Fruit fly (Drosophila melanogaster) whole organism, embryonic: ENCODE results near the gene AhcyL1.

Experiments used
- Bteb2 ChIP-seq: fragments of 200-800 bp; sonication (Bioruptor generic); optimal IDR thresholded peaks from 2 replicates; lab custom pipeline; 2016; ENCODE audit warnings: missing biosample characterization, missing genetic modification characterization
- CG11456 ChIP-seq: fragments of 200-800 bp; sonication (Bioruptor generic); IDR thresholded peaks from 3 replicates; pipeline ENCODE4 v1.3.6; 2022; ENCODE audit warnings: missing biosample characterization, missing genetic modification characterization
- CG12071 ChIP-seq: fragments of 200-800 bp; sonication (Bioruptor generic); optimal IDR thresholded peaks from 3 replicates; lab custom pipeline; 2018; ENCODE audit warnings: missing biosample characterization, mild to moderate bottlenecking, missing genetic modification characterization
- CG1233 ChIP-seq: fragments of 200-800 bp; sonication (Bioruptor generic); optimal IDR thresholded peaks from 4 replicates; lab custom pipeline; 2018; ENCODE audit warnings: missing biosample characterization, mild to moderate bottlenecking, missing genetic modification characterization
- CG14014 ChIP-seq: fragments of 200-800 bp; sonication (Bioruptor generic); IDR thresholded peaks from 2 replicates; pipeline ENCODE4 v1.3.6; 2022; ENCODE audit warnings: missing biosample characterization, missing genetic modification characterization
- CG17359 ChIP-seq: fragments of 200-800 bp; sonication (Bioruptor generic); optimal IDR thresholded peaks from 3 replicates; lab custom pipeline; 2018; ENCODE audit warnings: missing biosample characterization, mild to moderate bottlenecking, missing genetic modification characterization, moderate library complexity
- CG17361 ChIP-seq: fragments of 200-800 bp; sonication (Bioruptor generic); IDR thresholded peaks from 3 replicates; pipeline ENCODE4 v1.3.6; 2022; ENCODE audit warnings: missing biosample characterization, missing genetic modification characterization
- CG17385 ChIP-seq: fragments of 200-800 bp; sonication (Bioruptor generic); optimal IDR thresholded peaks from 3 replicates; lab custom pipeline; 2018; ENCODE audit warnings: missing biosample characterization, mild to moderate bottlenecking, missing genetic modification characterization
- CG18599 ChIP-seq: fragments of 200-800 bp; sonication (Bioruptor generic); optimal IDR thresholded peaks from 3 replicates; lab custom pipeline; 2017; ENCODE audit warnings: missing biosample characterization, missing genetic modification characterization, mild to moderate bottlenecking, moderate library complexity, missing genetic modification reagents
- CG2202 ChIP-seq: fragments of 200-800 bp; sonication (Bioruptor generic); optimal IDR thresholded peaks from 2 replicates; lab custom pipeline; 2018; ENCODE audit warnings: missing biosample characterization, mild to moderate bottlenecking, missing genetic modification characterization
- CG2875 ChIP-seq: fragments of 200-800 bp; sonication (Bioruptor generic); optimal IDR thresholded peaks from 2 replicates; lab custom pipeline; 2017; ENCODE audit warnings: missing biosample characterization, mild to moderate bottlenecking, missing genetic modification characterization, missing genetic modification reagents
- CG30020 ChIP-seq: fragments of 200-800 bp; optimal IDR thresholded peaks from 2 replicates; lab custom pipeline; 2019; ENCODE audit warnings: missing biosample characterization, mild to moderate bottlenecking, missing genetic modification characterization, moderate library complexity
- CG33213 ChIP-seq: fragments of 200-800 bp; sonication (Bioruptor generic); optimal IDR thresholded peaks from 3 replicates; lab custom pipeline; 2016; ENCODE audit warnings: missing biosample characterization, missing genetic modification characterization
- CG34422 ChIP-seq: fragments of 200-800 bp; sonication (Bioruptor generic); IDR thresholded peaks from 3 replicates; pipeline ENCODE4 v1.3.6; 2022; ENCODE audit warnings: missing biosample characterization, missing genetic modification characterization
- CG4617 ChIP-seq: fragments of 200-800 bp; sonication (Bioruptor generic); optimal IDR thresholded peaks from 3 replicates; lab custom pipeline; 2016; ENCODE audit warnings: missing biosample characterization, missing genetic modification characterization, borderline replicate concordance
- CG6175 ChIP-seq: fragments of 200-800 bp; sonication (Bioruptor generic); IDR thresholded peaks from 3 replicates; pipeline ENCODE4 v1.3.6; 2022; ENCODE audit warnings: missing biosample characterization, missing genetic modification characterization
- CG8281 ChIP-seq: fragments of 200-800 bp; sonication (Bioruptor generic); optimal IDR thresholded peaks from 2 replicates; lab custom pipeline; 2018; ENCODE audit warnings: missing biosample characterization, mild to moderate bottlenecking, missing genetic modification characterization, moderate library complexity
- CG8944 ChIP-seq: fragments of 200-800 bp; sonication (Bioruptor generic); optimal IDR thresholded peaks from 3 replicates; lab custom pipeline; 2016; ENCODE audit warnings: missing biosample characterization, missing genetic modification characterization
- CG9609 ChIP-seq: fragments of 200-800 bp; sonication (Bioruptor generic); optimal IDR thresholded peaks from 3 replicates; lab custom pipeline; 2016; ENCODE audit warnings: missing biosample characterization, missing genetic modification characterization
- Dbx ChIP-seq: fragments of 200-800 bp; sonication (Bioruptor generic); IDR thresholded peaks from 3 replicates; pipeline ENCODE4 v1.3.6; 2022; ENCODE audit warnings: missing biosample characterization, missing genetic modification characterization
- Fer1 ChIP-seq: fragments of 200-800 bp; sonication (Bioruptor generic); optimal IDR thresholded peaks from 2 replicates; lab custom pipeline; 2017; ENCODE audit warnings: missing biosample characterization, mild to moderate bottlenecking, missing genetic modification characterization
- H15 ChIP-seq: fragments of 200-800 bp; sonication (Bioruptor generic); IDR thresholded peaks from 3 replicates; pipeline ENCODE4 v1.3.6; 2022; ENCODE audit warnings: missing biosample characterization, missing genetic modification characterization
- HLH54F ChIP-seq: fragments of 200-800 bp; sonication (Bioruptor generic); optimal IDR thresholded peaks from 3 replicates; lab custom pipeline; 2016; ENCODE audit warnings: missing biosample characterization, missing genetic modification characterization
- Hsf ChIP-seq: fragments of 200-800 bp; sonication (Bioruptor generic); optimal IDR thresholded peaks from 3 replicates; lab custom pipeline; 2016; ENCODE audit warnings: missing biosample characterization, missing genetic modification characterization
- Oaz ChIP-seq: fragments of 200-800 bp; sonication (Bioruptor generic); IDR thresholded peaks from 2 replicates; pipeline ENCODE4 v1.3.6; 2022; ENCODE audit warnings: missing biosample characterization, missing genetic modification characterization
- Optix ChIP-seq: fragments of 200-800 bp; sonication (Bioruptor generic); IDR thresholded peaks from 3 replicates; pipeline ENCODE4 v1.3.6; 2022; ENCODE audit warnings: missing biosample characterization, missing genetic modification characterization
- Poxn ChIP-seq: fragments of 200-800 bp; sonication (Bioruptor generic); IDR thresholded peaks from 2 replicates; pipeline ENCODE4 v1.3.6; 2022; ENCODE audit warnings: missing biosample characterization, missing genetic modification characterization
- Ravus ChIP-seq: fragments of 200-800 bp; sonication (Bioruptor generic); IDR thresholded peaks from 2 replicates; pipeline ENCODE4 v1.3.6; 2022; ENCODE audit warnings: missing biosample characterization, missing genetic modification characterization
- Side ChIP-seq: fragments of 200-800 bp; sonication (Bioruptor generic); optimal IDR thresholded peaks from 2 replicates; lab custom pipeline; 2016; ENCODE audit warnings: missing biosample characterization, missing genetic modification characterization
- Ssrp ChIP-seq: fragments of 200-800 bp; sonication (Bioruptor generic); optimal IDR thresholded peaks from 2 replicates; lab custom pipeline; 2018; ENCODE audit warnings: missing biosample characterization, mild to moderate bottlenecking, missing genetic modification characterization, moderate library complexity
- TFAM ChIP-seq: fragments of 200-800 bp; sonication (Bioruptor generic); optimal IDR thresholded peaks from 2 replicates; lab custom pipeline; 2017; ENCODE audit warnings: missing biosample characterization, missing genetic modification characterization, inconsistent platforms
- amos ChIP-seq: fragments of 200-800 bp; sonication (Bioruptor generic); IDR thresholded peaks from 2 replicates; pipeline ENCODE4 v1.3.6; 2022; ENCODE audit warnings: missing biosample characterization, missing genetic modification characterization; ENCODE audit not compliant: partially characterized antibody
- ara ChIP-seq: fragments of 200-800 bp; sonication (Bioruptor generic); IDR thresholded peaks from 2 replicates; pipeline ENCODE4 v1.3.6; 2022; ENCODE audit warnings: missing biosample characterization, missing genetic modification characterization
- bbx ChIP-seq: fragments of 200-800 bp; sonication (Bioruptor generic); IDR thresholded peaks from 2 replicates; pipeline ENCODE4 v1.3.6; 2022; ENCODE audit warnings: missing biosample characterization, missing genetic modification characterization; ENCODE audit not compliant: partially characterized antibody
- bigmax ChIP-seq: fragments of 200-800 bp; sonication (Bioruptor generic); optimal IDR thresholded peaks from 2 replicates; lab custom pipeline; 2018; ENCODE audit warnings: missing biosample characterization, mild to moderate bottlenecking, missing genetic modification characterization
- chinmo ChIP-seq: fragments of 200-800 bp; sonication (Bioruptor generic); IDR thresholded peaks from 4 replicates; pipeline ENCODE4 v1.3.6; 2022; ENCODE audit warnings: missing biosample characterization, missing genetic modification characterization; ENCODE audit not compliant: partially characterized antibody
- croc ChIP-seq: fragments of 200-800 bp; sonication (Bioruptor generic); conservative IDR thresholded peaks from 3 replicates; pipeline ENCODE4 v1.3.6; 2022; ENCODE audit warnings: missing biosample characterization, missing genetic modification characterization
- dm ChIP-seq: fragments of 200-800 bp; sonication (Bioruptor generic); optimal IDR thresholded peaks from 3 replicates; lab custom pipeline; 2016; ENCODE audit warnings: missing biosample characterization, missing genetic modification characterization
- ewg ChIP-seq: fragments of 200-800 bp; sonication (Bioruptor generic); optimal IDR thresholded peaks from 3 replicates; lab custom pipeline; 2017; ENCODE audit warnings: mild to moderate bottlenecking, missing biosample characterization, missing genetic modification reagents, missing genetic modification characterization
- fd102C ChIP-seq: fragments of 200-800 bp; sonication (Bioruptor generic); optimal IDR thresholded peaks from 2 replicates; lab custom pipeline; 2018; ENCODE audit warnings: missing biosample characterization, mild to moderate bottlenecking, missing genetic modification characterization, moderate library complexity
- gcm ChIP-seq: fragments of 200-800 bp; sonication (Bioruptor generic); optimal IDR thresholded peaks from 2 replicates; lab custom pipeline; 2019; ENCODE audit warnings: missing biosample characterization, mild to moderate bottlenecking, missing genetic modification characterization, moderate library complexity
- p53 ChIP-seq: fragments of 200-800 bp; sonication (Bioruptor generic); optimal IDR thresholded peaks from 2 replicates; lab custom pipeline; 2016; ENCODE audit warnings: missing biosample characterization, missing genetic modification characterization
- pfk ChIP-seq: fragments of 200-800 bp; sonication (Bioruptor generic); optimal IDR thresholded peaks from 2 replicates; lab custom pipeline; 2018; ENCODE audit warnings: missing biosample characterization, mild to moderate bottlenecking, missing genetic modification characterization, moderate library complexity
- phol ChIP-seq: fragments of 200-800 bp; sonication (Bioruptor generic); optimal IDR thresholded peaks from 3 replicates; lab custom pipeline; 2018; ENCODE audit warnings: missing biosample characterization, mild to moderate bottlenecking, missing genetic modification characterization, moderate library complexity
- pita ChIP-seq: fragments of 200-800 bp; sonication (Bioruptor generic); optimal IDR thresholded peaks from 2 replicates; lab custom pipeline; 2017; ENCODE audit warnings: missing biosample characterization, mild to moderate bottlenecking, missing genetic modification characterization
- scrt ChIP-seq: fragments of 200-800 bp; sonication (Bioruptor generic); optimal IDR thresholded peaks from 2 replicates; lab custom pipeline; 2018; ENCODE audit warnings: missing biosample characterization, mild to moderate bottlenecking, missing genetic modification characterization, moderate library complexity
- vnd ChIP-seq: fragments of 200-800 bp; sonication (Bioruptor generic); IDR thresholded peaks from 3 replicates; pipeline ENCODE4 v1.3.6; 2022; ENCODE audit warnings: missing biosample characterization, missing genetic modification characterization; ENCODE audit not compliant: partially characterized antibody
- wek ChIP-seq: fragments of 200-800 bp; sonication (Bioruptor generic); optimal IDR thresholded peaks from 3 replicates; lab custom pipeline; 2018; ENCODE audit warnings: missing biosample characterization, mild to moderate bottlenecking, missing genetic modification characterization, moderate library complexity

Gene AhcyL1

dm6 chr3L:2766269-2767088 lies 5.6 kb downstream of the AhcyL1 start, which contains the start of the genes Mrtf and Non2 (continued):
- TF ChIP-seq bbx (peak; percentile 79), CG2202 (no peak), H15 (GFP tag; lab: Robert Waterston, UW) (peak; percentile 52; the same call in 1 of the 3 replicates), CG12071 (no peak), CG6175 (GFP tag; lab: Robert Waterston, UW) (no peak), CG9609 (GFP tag; lab: Kevin White, UChicago) (peak; percentile 46), Ssrp (peak; percentile 40), Dbx (GFP tag; lab: Robert Waterston, UW) (peak; percentile 26; the same call in 1 of the 3 replicates), CG2875 (GFP tag; lab: Kevin White, UChicago) (no peak), wek (GFP tag; lab: Kevin White, UChicago) (no peak), CG8944 (GFP tag; lab: Kevin White, UChicago) (peak; percentile 35), ewg (GFP tag; lab: Kevin White, UChicago) (peak; percentile 23), CG30020 (peak; percentile 72), vnd (peak; percentile 82), CG4617 (GFP tag; lab: Kevin White, UChicago) (peak; percentile 48), scrt (GFP tag; lab: Kevin White, UChicago) (peak; percentile 43), dm (peak; percentile 40), Poxn (GFP tag; lab: Robert Waterston, UW) (no peak), HLH54F (GFP tag; lab: Kevin White, UChicago) (peak; percentile 74), CG17359 (tag; lab: Kevin White, UChicago) (peak; percentile 59), CG8281 (tag; lab: Kevin White, UChicago) (no peak), ara (GFP tag; lab: Robert Waterston, UW) (peak; percentile 36; the same call in 1 of the 2 replicates), Side (GFP tag; lab: Kevin White, UChicago) (peak; percentile 30), p53 (GFP tag; lab: Kevin White, UChicago) (no peak), Oaz (no peak), CG34422 (GFP tag; lab: Robert Waterston, UW) (peak; percentile 25; the same call in 1 of the 3 replicates), Hsf (peak; percentile 70), CG18599 (GFP tag; lab: Kevin White, UChicago) (peak; percentile 62), gcm (GFP tag; lab: Kevin White, UChicago) (no peak), Fer1 (GFP tag; lab: Kevin White, UChicago) (peak; percentile 26), TFAM (GFP tag; lab: Kevin White, UChicago) (no peak), croc (GFP tag; lab: Robert Waterston, UW) (no peak), bigmax (GFP tag; lab: Kevin White, UChicago) (no peak), chinmo (peak; percentile 75; the same call in 1 of the 4 replicates), phol (tag; lab: Kevin White, UChicago) (peak; percentile 56), pfk (GFP tag; lab: Kevin White, UChicago) (no peak), pita (GFP tag; lab: Kevin White, UChicago) (no peak), CG33213 (no peak), CG14014 (GFP tag; lab: Robert Waterston, UW) (peak; percentile 64), Bteb2 (peak; percentile 18), CG17385 (GFP tag; lab: Kevin White, UChicago) (no peak), CG17361 (peak; percentile 79), amos (GFP tag; lab: Robert Waterston, UW) (peak; percentile 83), CG11456 (GFP tag; lab: Robert Waterston, UW) (peak; percentile 65; the same call in 2 of the 3 replicates), fd102C (GFP tag; lab: Kevin White, UChicago) (no peak), CG1233 (GFP tag; lab: Kevin White, UChicago) (peak; percentile 46), Optix (GFP tag; lab: Robert Waterston, UW) (peak; percentile 23; the same call in 1 of the 3 replicates), Ravus (GFP tag; lab: Robert Waterston, UW) (no peak)
